Fruit fly (Drosophila melanogaster): Measurements from ENCODE around the gene CG10948.

- TF ChIP-seq CG8478 (optimal IDR thresholded peaks at IDR 0.05) (no peak), Dll (optimal IDR thresholded peaks at IDR 0.05) (no peak), usp (GFP tag; optimal IDR thresholded peaks at IDR 0.05) (no peak), psq (optimal IDR thresholded peaks at IDR 0.05) (no peak)
Observed at dm6 chr3L:12874211-12874610, 24.3 kb upstream of the CG10948 start.
